Fruit fly (Drosophila melanogaster): ENCODE measurements around the gene CG10581.

dm6 chr3L:21057568-21057940 lies 23.6 kb upstream of the CG10581 start:
- TF ChIP-seq cic (GFP tag; optimal IDR thresholded peaks at IDR 0.05) (no peak), CG12768 (GFP tag; optimal IDR thresholded peaks at IDR 0.05) (no peak), CG5204 (GFP tag; optimal IDR thresholded peaks at IDR 0.05) (no peak), Hr96 (GFP tag; optimal IDR thresholded peaks at IDR 0.05) (no peak)
